Worm (Caenorhabditis elegans) whole organism, midembryonic: ENCODE results near the gene srh-148.
"Not testable (repeated sequence)": the region's sequence is repeated elsewhere in the genome, so short reads cannot be mapped to it uniquely, and the experiment has no call there.

ENCODE experiments used
- T22C8.4 ChIP-seq: fragments of 200-800 bp; sonication (Bioruptor generic); IDR thresholded peaks from 2 replicates; pipeline ENCODE4 v1.3.6; 2022; ENCODE audit warnings: missing genetic modification characterization, missing compliant biosample characterization
- cog-1 ChIP-seq: sonication (generic microtip); optimal IDR thresholded peaks from 2 replicates; lab custom pipeline; 2016; ENCODE audit warnings: missing genetic modification characterization, missing compliant biosample characterization
- flt-1 ChIP-seq: fragments of 200-800 bp; sonication (Bioruptor generic); IDR thresholded peaks from 2 replicates; pipeline ENCODE4 v1.3.6; 2022; ENCODE audit warnings: missing genetic modification characterization, missing compliant biosample characterization
- klf-2 ChIP-seq: fragments of 200-800 bp; sonication (Bioruptor generic); conservative IDR thresholded peaks from 2 replicates; pipeline ENCODE4 v1.3.6; 2022; ENCODE audit warnings: missing genetic modification reagents, missing genetic modification characterization, missing compliant biosample characterization
- med-1 ChIP-seq: sonication (generic microtip); optimal IDR thresholded peaks from 2 replicates; lab custom pipeline; 2017; ENCODE audit warnings: missing genetic modification characterization, mild to moderate bottlenecking, missing compliant biosample characterization, antibody characterized with exemption, missing genetic modification reagents; ENCODE audit not compliant: insufficient read depth
- ref-1 ChIP-seq: fragments of 200-800 bp; sonication (Bioruptor generic); conservative IDR thresholded peaks from 2 replicates; pipeline ENCODE4 v1.3.6; 2022; ENCODE audit warnings: missing genetic modification reagents, missing genetic modification characterization, missing compliant biosample characterization
- tab-1 ChIP-seq: fragments of 200-800 bp; sonication (Bioruptor generic); IDR thresholded peaks from 2 replicates; pipeline ENCODE4 v1.3.6; 2022; ENCODE audit warnings: missing genetic modification characterization, missing compliant biosample characterization
- ztf-23 ChIP-seq: fragments of 200-800 bp; sonication (Bioruptor generic); IDR thresholded peaks from 2 replicates; pipeline ENCODE4 v1.3.6; 2022; ENCODE audit warnings: missing genetic modification reagents, missing genetic modification characterization, missing compliant biosample characterization
- ztf-29 ChIP-seq: fragments of 200-800 bp; sonication (Bioruptor generic); IDR thresholded peaks from 2 replicates; pipeline ENCODE4 v1.3.6; 2022; ENCODE audit warnings: missing genetic modification reagents, missing genetic modification characterization, missing compliant biosample characterization

The srh-148 gene

DNA sequence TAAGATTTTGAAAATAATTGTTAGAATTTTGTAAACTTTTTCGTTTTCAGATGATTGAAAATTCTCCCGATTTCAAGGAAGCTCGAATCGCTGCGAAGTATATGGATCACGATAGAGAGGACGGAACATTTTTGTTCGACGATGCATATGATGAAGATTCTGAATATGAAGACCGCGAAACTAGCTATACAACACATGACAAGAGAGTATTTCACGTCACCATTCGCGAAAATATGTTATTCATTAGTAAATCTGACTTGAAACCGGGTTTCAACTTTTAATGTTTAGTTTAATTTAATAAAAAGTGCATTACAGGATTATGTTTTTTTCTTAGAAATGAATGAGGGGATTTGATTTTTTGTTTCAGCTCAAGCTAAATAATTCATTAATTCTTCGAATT, 12.2 kb upstream of the srh-148 start, which contains the start of gene str-57:
str-57 (plus strand) TSS at position 301 of the 400 bp plus-strand sequence.
- no peak for TF ChIP-seq ztf-29 (GFP tag; lab: Robert Waterston, UW)
- no peak for TF ChIP-seq cog-1 (tag; lab: Kevin White, UChicago)
- TF ChIP-seq ref-1: no peak

DNA sequence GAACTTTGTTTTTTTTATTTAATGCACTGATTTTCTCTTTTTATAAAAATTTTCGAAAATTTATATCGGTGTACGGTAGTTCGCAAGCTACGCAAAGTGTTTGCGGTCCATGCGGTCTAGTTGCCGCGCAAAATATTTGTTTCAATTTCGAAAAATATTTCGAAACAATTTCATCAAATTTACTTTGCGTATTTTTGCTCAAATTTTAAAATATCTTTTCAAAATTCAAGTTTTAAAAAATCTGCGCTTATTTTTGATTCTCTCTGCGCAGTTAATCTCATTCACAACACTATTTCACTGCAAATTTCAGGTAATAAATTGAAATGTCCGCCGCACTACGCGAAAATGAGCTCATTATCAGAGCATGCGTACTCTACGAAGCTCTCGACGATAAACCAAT, 9.2 kb upstream of the srh-148 start, which contains the start of gene fbxa-197:
fbxa-197 (plus strand) TSS at position 301 of the 400 bp plus-strand sequence.
- no peak for TF ChIP-seq flt-1 (GFP tag; lab: Robert Waterston, UW)
- TF ChIP-seq T22C8.4 (GFP tag; lab: Robert Waterston, UW): no peak
- no peak for TF ChIP-seq tab-1 (GFP tag; lab: Robert Waterston, UW)
- no peak for TF ChIP-seq med-1 (GFP tag; lab: Kevin White, UChicago)

DNA sequence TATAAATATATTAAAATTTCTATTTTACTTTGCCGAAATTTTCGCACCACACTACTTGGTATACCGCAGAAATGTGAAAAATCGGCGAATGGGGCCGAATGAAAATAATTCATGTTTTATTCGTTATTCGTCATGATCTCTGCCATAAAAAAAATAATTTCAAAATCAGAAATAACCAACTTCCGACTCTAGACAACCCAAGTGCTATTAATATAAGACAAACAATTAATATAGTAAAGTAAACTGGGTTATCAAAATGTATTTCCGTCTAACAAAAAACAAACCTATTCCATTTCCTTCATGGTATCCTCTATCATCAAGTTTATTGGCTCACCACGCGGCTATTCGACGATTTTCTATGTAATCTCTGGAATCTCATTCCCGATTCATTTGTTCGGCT, 7.6 kb upstream of the srh-148 start, which contains the start of gene srh-293:
srh-293 (plus strand) TSS at position 301 of the 400 bp plus-strand sequence.
- TF ChIP-seq cog-1 (tag; lab: Kevin White, UChicago): no peak

DNA sequence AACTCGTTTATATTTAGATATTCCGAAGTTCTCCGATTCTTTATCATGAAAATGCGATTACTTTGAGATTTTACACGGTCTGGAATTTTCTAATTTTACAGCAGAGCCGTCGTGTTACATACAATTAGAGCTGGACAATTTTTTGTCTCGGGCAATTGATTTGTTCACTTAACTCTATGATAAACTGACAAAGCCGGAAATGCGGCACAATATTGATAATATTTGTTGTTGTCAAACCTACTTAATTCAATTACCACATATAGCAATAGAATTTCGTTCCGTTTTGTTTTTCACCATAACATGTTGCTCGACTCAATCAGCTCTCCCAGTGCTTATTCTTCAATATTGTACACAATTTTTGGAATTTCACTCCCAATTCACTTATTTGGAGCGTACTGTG, 4.8 kb upstream of the srh-148 start, which contains the start of gene srh-299:
srh-299 (plus strand) TSS at position 301 of the 400 bp plus-strand sequence.
- TF ChIP-seq med-1 (GFP tag; lab: Kevin White, UChicago): no peak
- no peak for TF ChIP-seq flt-1 (GFP tag; lab: Robert Waterston, UW)
- TF ChIP-seq ztf-29 (GFP tag; lab: Robert Waterston, UW): no peak
- TF ChIP-seq cog-1 (tag; lab: Kevin White, UChicago): no peak
- TF ChIP-seq ztf-23: no peak
- no peak for TF ChIP-seq T22C8.4 (GFP tag; lab: Robert Waterston, UW)
- no peak for TF ChIP-seq ref-1
- no peak for TF ChIP-seq klf-2 (GFP tag; lab: Robert Waterston, UW)
- TF ChIP-seq tab-1 (GFP tag; lab: Robert Waterston, UW): no peak

DNA sequence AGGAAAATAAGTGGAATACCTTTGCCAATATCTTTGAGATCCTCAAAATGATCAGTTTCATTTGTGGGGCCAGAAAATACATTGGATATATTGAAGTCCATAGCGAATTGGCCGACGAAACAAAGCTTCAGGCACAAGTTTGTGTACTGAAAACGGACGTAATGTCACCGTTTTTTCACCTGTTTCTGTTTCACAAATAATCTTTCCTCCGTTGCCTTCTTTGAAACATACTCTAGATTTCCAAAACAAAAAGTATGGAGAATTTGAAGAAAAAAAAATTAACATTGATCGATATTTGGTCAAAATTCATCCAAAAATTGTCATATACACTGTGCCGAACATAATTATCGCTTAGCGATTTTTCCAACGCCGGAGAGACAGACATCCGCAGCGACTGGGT, 4.4 kb upstream of the srh-148 start, which contains the start of gene srz-12:
srz-12 (minus strand) TSS at position 101 of the 400 bp plus-strand sequence.
- TF ChIP-seq ztf-29 (GFP tag; lab: Robert Waterston, UW) (no peak), ref-1 (no peak), cog-1 (tag; lab: Kevin White, UChicago) (no peak), med-1 (GFP tag; lab: Kevin White, UChicago) (no peak), tab-1 (GFP tag; lab: Robert Waterston, UW) (no peak), klf-2 (GFP tag; lab: Robert Waterston, UW) (no peak), ztf-23 (no peak)

DNA sequence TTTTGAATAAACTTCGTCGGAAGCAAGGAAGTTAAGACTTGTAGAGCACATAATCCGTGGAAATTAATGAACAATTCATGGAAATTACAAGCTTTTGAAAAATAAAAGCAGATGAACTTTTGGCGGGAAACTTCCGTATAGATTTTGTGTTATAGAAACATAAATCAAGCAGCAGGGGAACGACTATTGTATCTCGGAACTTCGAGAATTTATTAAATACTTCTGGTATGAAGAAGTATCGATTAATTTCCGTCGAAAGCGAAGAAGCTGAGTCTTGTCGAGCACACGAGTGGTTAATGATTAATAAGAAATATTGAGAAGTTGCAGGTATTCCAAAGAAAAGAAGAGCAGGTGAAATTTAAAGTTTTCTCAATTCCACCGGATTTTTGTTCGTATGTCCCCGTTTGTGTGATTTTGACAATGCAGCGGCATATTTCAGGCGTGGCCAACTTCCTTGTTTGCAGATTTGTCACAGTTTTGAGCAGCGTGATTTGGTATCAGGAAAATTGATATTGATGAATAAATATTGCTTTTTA, 7.8 kb downstream of the srh-148 start, which contains the start of gene srh-147:
srh-147 (minus strand) TSS at position 51 of the 536 bp plus-strand sequence.
- not testable (repeated sequence) for TF ChIP-seq ztf-29 (GFP tag; lab: Robert Waterston, UW); T22C8.4 (GFP tag; lab: Robert Waterston, UW); ref-1

DNA sequence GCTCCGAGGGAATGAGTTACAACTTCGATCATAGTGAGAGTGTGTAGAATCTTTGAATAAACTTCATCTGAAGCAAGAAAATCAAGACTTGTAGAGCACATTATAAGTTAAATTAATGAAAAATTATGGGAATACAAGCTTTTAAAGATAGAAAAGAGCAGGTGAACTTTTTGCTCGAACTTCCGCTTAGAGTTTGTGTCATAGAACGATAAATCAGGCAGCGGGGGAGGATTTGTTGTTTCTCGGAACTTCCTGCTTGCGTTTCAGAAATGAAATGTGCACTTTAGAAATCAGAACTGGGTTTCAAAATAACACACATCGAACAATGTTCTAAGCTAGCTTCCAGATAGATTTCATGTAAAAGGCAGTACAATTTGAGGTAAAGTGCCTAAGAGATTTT, 17.1 kb downstream of the srh-148 start, which contains the start of gene srh-149:
srh-149 (minus strand) TSS at position 101 of the 400 bp plus-strand sequence.
- TF ChIP-seq klf-2 (GFP tag; lab: Robert Waterston, UW) (no peak), cog-1 (tag; lab: Kevin White, UChicago) (no peak), med-1 (GFP tag; lab: Kevin White, UChicago) (no peak)

DNA sequence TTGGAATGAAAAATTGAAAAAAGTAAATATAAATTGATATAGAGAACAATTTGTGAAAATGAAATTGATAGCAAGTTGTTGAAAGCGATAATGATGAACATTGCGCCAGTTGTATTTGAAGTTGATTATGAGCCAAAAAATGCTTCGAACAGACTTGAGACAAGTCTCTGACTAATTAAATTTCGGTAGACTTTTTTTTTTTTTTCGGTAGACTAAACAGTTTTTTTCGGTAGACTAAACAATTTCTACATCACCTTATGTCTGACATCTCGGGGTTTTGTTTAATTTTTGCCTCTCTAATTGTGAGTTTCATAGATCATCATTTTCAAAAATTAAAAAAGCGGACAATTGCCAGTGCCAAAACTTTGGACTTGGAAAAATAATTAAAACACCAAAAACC, 24.6 kb downstream of the srh-148 start, which contains the start of gene srbc-54:
srbc-54 (minus strand) TSS at position 101 of the 400 bp plus-strand sequence.
- TF ChIP-seq ztf-29 (GFP tag; lab: Robert Waterston, UW) (no peak), T22C8.4 (GFP tag; lab: Robert Waterston, UW) (no peak), med-1 (GFP tag; lab: Kevin White, UChicago) (no peak), ref-1 (no peak), cog-1 (tag; lab: Kevin White, UChicago) (no peak), flt-1 (GFP tag; lab: Robert Waterston, UW) (no peak), klf-2 (GFP tag; lab: Robert Waterston, UW) (no peak), ztf-23 (no peak), tab-1 (GFP tag; lab: Robert Waterston, UW) (no peak)

DNA sequence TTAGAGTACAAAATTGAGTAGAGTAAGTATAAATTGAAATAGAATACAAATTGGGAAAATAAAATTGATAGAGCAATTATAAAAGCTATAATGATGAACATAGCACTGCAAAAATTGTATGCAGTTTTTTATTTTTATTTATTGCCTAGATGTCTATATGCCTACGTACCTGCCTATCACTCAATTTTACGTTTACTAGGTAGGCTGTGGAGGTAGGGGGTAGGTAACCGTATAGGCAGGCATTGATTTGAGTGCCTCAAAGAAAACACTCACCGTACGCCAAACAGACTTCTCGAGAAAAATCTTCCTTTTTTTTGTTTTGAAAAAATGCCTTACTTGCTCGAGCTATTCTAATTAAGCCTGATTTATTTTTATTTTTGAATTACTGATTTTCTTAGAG, 26.6 kb downstream of the srh-148 start, which contains the start of gene srbc-56:
srbc-56 (minus strand) TSS at position 101 of the 400 bp plus-strand sequence.
- TF ChIP-seq tab-1 (GFP tag; lab: Robert Waterston, UW) (no peak), flt-1 (GFP tag; lab: Robert Waterston, UW) (no peak), med-1 (GFP tag; lab: Kevin White, UChicago) (no peak), ztf-29 (GFP tag; lab: Robert Waterston, UW) (no peak), ref-1 (no peak), T22C8.4 (GFP tag; lab: Robert Waterston, UW) (no peak), cog-1 (tag; lab: Kevin White, UChicago) (no peak), klf-2 (GFP tag; lab: Robert Waterston, UW) (no peak), ztf-23 (no peak)

DNA sequence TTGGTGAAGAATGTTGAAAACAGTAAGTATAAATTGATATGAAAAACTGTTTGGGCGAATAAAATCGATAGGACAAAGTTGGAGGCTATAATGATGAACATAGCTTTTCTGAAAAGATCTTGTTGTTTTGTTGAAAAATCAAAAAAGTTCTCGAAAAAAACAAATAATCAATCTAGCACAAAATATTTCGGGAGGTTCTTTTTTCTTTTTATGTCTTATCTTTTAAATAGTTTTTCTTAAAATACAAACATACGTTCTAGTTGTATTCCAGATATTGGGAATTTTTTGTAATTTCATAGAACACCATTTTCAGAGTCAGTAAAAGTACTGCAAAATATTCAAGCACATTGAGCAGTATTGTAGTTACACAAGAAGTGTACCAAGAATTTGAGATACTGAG, 28.3 kb downstream of the srh-148 start, which contains the start of gene srbc-55:
srbc-55 (minus strand) TSS at position 101 of the 400 bp plus-strand sequence.
- TF ChIP-seq tab-1 (GFP tag; lab: Robert Waterston, UW) (no peak), flt-1 (GFP tag; lab: Robert Waterston, UW) (no peak), med-1 (GFP tag; lab: Kevin White, UChicago) (no peak), ztf-23 (no peak), cog-1 (tag; lab: Kevin White, UChicago) (no peak), ref-1 (no peak), klf-2 (GFP tag; lab: Robert Waterston, UW) (no peak), ztf-29 (GFP tag; lab: Robert Waterston, UW) (no peak)
